Worm (Caenorhabditis elegans): ENCODE data around the gene atf-8.

The atf-8 gene

DNA sequence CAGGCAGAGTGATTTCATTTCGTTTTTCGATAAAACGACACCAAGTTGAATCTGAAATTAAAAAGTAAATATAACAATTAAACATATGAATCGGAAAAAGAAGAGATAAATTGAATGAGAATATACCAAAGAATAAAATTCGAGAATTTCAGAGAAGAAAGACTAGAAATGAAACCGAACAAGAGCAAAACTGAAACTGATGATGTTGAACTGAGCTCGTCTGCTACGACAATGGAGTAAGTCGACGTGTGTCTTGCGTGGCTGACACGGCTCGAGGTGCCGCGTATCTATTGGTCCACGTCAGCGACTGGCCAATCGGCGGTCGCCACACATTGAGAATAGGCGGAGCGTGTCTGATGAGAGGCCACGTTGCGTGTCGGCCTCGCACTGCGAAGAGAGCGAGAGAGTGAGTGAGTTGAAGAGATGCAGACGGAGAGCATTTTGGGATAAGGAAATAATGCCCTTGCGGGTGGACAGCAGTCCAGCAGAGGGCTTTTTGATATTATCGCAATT is 4.9 kb upstream of the atf-8 start, which contains the start of gene crt-1 (continued):
- TF ChIP-seq sptf-1 (tag; optimal IDR thresholded peaks at IDR 0.05) (no peak), lin-35 (GFP tag; optimal IDR thresholded peaks at IDR 0.05) (peak; percentile 88), fos-1 (tag; optimal IDR thresholded peaks at IDR 0.05) (peak; percentile 72), fkh-8 (tag; optimal IDR thresholded peaks at IDR 0.05) (peak; percentile 96), snu-23 (GFP tag; optimal IDR thresholded peaks at IDR 0.05) (peak; percentile 96), nhr-90 (tag; optimal IDR thresholded peaks at IDR 0.05; ENCODE audit: poor library complexity) (peak; percentile 94), isw-1 (GFP tag; IDR thresholded peaks at IDR 0.05) (peak; percentile 95), elt-3 (tag; optimal IDR thresholded peaks at IDR 0.05) (peak in 4 of 6 experiments; percentile 46 to 88 (median 75)), ceh-90 (tag; optimal IDR thresholded peaks at IDR 0.05) (peak; percentile 30), nhr-85 (tag) (peak; percentile 94), Y116A8C.19 (tag; optimal IDR thresholded peaks at IDR 0.05; ENCODE audit: borderline replicate concordance) (no peak), unc-130 (tag; optimal IDR thresholded peaks at IDR 0.05) (peak; percentile 74), nhr-237 (tag; optimal IDR thresholded peaks at IDR 0.05) (peak; percentile 73), aha-1 (tag; optimal IDR thresholded peaks at IDR 0.05) (peak; percentile 44), ceh-63 (GFP tag; optimal IDR thresholded peaks at IDR 0.05) (no peak), mep-1 (tag; optimal IDR thresholded peaks at IDR 0.05) (peak; percentile 81), lin-13 (GFP tag; optimal IDR thresholded peaks at IDR 0.05) (peak; percentile 95), dpl-1 (GFP tag; optimal IDR thresholded peaks at IDR 0.05) (peak; percentile 79 to 83 (median 82)), C04F5.9 (tag; optimal IDR thresholded peaks at IDR 0.05) (peak; percentile 63), pqm-1 (tag; optimal IDR thresholded peaks at IDR 0.05) (no peak), sup-37 (GFP tag; optimal IDR thresholded peaks at IDR 0.05) (peak; percentile 95), nhr-76 (tag; optimal IDR thresholded peaks at IDR 0.05) (peak; percentile 71), sox-4 (tag; optimal IDR thresholded peaks at IDR 0.05) (peak; percentile 80), hlh-17 (GFP tag; optimal IDR thresholded peaks at IDR 0.05; ENCODE audit: borderline replicate concordance) (no peak), unc-30 (tag; optimal IDR thresholded peaks at IDR 0.05) (no peak), F16B12.6 (tag; optimal IDR thresholded peaks at IDR 0.05) (peak; percentile 62), nhr-77 (tag; optimal IDR thresholded peaks at IDR 0.05) (peak; percentile 92), nhr-28 (tag; optimal IDR thresholded peaks at IDR 0.05) (no peak), ets-5 (GFP tag; IDR thresholded peaks at IDR 0.05) (no peak), mef-2 (tag; optimal IDR thresholded peaks at IDR 0.05) (peak; percentile 67), C16A3.4 (tag; optimal IDR thresholded peaks at IDR 0.05) (peak; percentile 79), fkh-4 (tag; optimal IDR thresholded peaks at IDR 0.05; ENCODE audit: borderline replicate concordance) (peak; percentile 66), efl-3 (GFP tag; optimal IDR thresholded peaks at IDR 0.05) (peak; percentile 68), vab-15 (tag; optimal IDR thresholded peaks at IDR 0.05) (no peak), pag-3 (tag; optimal IDR thresholded peaks at IDR 0.05; ENCODE audit: borderline replicate concordance, insufficient read depth) (no peak), zag-1 (tag; optimal IDR thresholded peaks at IDR 0.05) (no peak), lin-39 (tag; optimal IDR thresholded peaks at IDR 0.05) (peak; percentile 68), mab-9 (GFP tag; IDR thresholded peaks at IDR 0.05) (peak; percentile 85), nhr-11 (tag; optimal IDR thresholded peaks at IDR 0.05) (peak; percentile 78), snpc-4 (tag; optimal IDR thresholded peaks at IDR 0.05) (peak; percentile 63), hpl-2 (GFP tag; optimal IDR thresholded peaks at IDR 0.05) (peak; percentile 42), pax-3 (tag; optimal IDR thresholded peaks at IDR 0.05) (peak; percentile 92), ztf-11 (tag; optimal IDR thresholded peaks at IDR 0.05) (peak in 1 of 2 experiments; percentile 93), ceh-8 (GFP tag; optimal IDR thresholded peaks at IDR 0.05) (peak; percentile 88), nhr-84 (tag; optimal IDR thresholded peaks at IDR 0.05) (no peak), elt-2 (tag; optimal IDR thresholded peaks at IDR 0.05) (peak; percentile 93), tlp-1 (tag; optimal IDR thresholded peaks at IDR 0.05) (no peak), C34B4.2 (tag; optimal IDR thresholded peaks at IDR 0.05) (no peak), egl-27 (tag; optimal IDR thresholded peaks at IDR 0.05) (peak; percentile 26 to 73), mdl-1 (tag; optimal IDR thresholded peaks at IDR 0.05) (peak; percentile 60 to 96), irx-1 (tag; optimal IDR thresholded peaks at IDR 0.05) (peak; percentile 80), efl-1 (optimal IDR thresholded peaks at IDR 0.05) (peak; percentile 88 to 89), efl-1 (GFP tag; optimal IDR thresholded peaks at IDR 0.05 in 1 of 2) (peak; percentile 78 to 98)

Data from whole organism, L1 larva.